Worm (Caenorhabditis elegans) whole organism, late embryonic: ENCODE data around the gene C18H7.1.

Experiments used
- C08G9.2 ChIP-seq: sonication (generic microtip); optimal IDR thresholded peaks from 2 replicates; lab custom pipeline; 2016; ENCODE audit warnings: mild to moderate bottlenecking, missing genetic modification characterization, moderate library complexity, missing compliant biosample characterization
- C38D4.7 ChIP-seq: fragments of 200-800 bp; sonication (Bioruptor generic); optimal IDR thresholded peaks from 2 replicates; lab custom pipeline; 2018; ENCODE audit warnings: mild to moderate bottlenecking, missing genetic modification characterization, moderate library complexity, missing compliant biosample characterization
- F13H6.1 ChIP-seq: sonication (generic microtip); optimal IDR thresholded peaks from 2 replicates; lab custom pipeline; 2016; ENCODE audit warnings: missing genetic modification characterization, missing compliant biosample characterization
- K02D7.2 ChIP-seq: sonication (generic microtip); optimal IDR thresholded peaks from 2 replicates; lab custom pipeline; 2017; ENCODE audit warnings: mild to moderate bottlenecking, missing genetic modification characterization, missing compliant biosample characterization
- K09A11.1 ChIP-seq: sonication (generic microtip); optimal IDR thresholded peaks from 2 replicates; lab custom pipeline; 2017; ENCODE audit warnings: antibody characterized with exemption, mild to moderate bottlenecking, missing genetic modification characterization, missing compliant biosample characterization; ENCODE audit not compliant: insufficient read depth
- Y22D7AL.16 ChIP-seq: sonication (generic microtip); optimal IDR thresholded peaks from 2 replicates; lab custom pipeline; 2016; ENCODE audit warnings: missing genetic modification characterization, missing compliant biosample characterization
- ama-1 ChIP-seq: fragments of 150-350 bp; optimal IDR thresholded peaks from 2 replicates; lab custom pipeline; 2014
- ceh-19 ChIP-seq: fragments of 200-800 bp; sonication (Bioruptor generic); optimal IDR thresholded peaks from 2 replicates; lab custom pipeline; 2018; ENCODE audit warnings: mild to moderate bottlenecking, missing genetic modification characterization, missing compliant biosample characterization
- ceh-30 ChIP-seq: fragments of 150-350 bp; optimal IDR thresholded peaks from 2 replicates; lab custom pipeline; 2014; ENCODE audit warnings: missing biosample characterization, missing genetic modification characterization
- ceh-45 ChIP-seq: fragments of 200-800 bp; sonication (Bioruptor generic); IDR thresholded peaks from 2 replicates; pipeline ENCODE4 v1.3.6; 2022; ENCODE audit warnings: missing genetic modification reagents, missing genetic modification characterization, missing compliant biosample characterization
- ceh-48 ChIP-seq: sonication (generic microtip); optimal IDR thresholded peaks from 2 replicates; lab custom pipeline; 2016; ENCODE audit warnings: missing genetic modification characterization, inconsistent platforms, missing compliant biosample characterization
- ceh-9 ChIP-seq: sonication (generic microtip); optimal IDR thresholded peaks from 2 replicates; lab custom pipeline; 2016; ENCODE audit warnings: mild to moderate bottlenecking, missing genetic modification characterization, inconsistent platforms, missing compliant biosample characterization
- che-1 ChIP-seq: sonication (generic microtip); optimal IDR thresholded peaks from 2 replicates; lab custom pipeline; 2016; ENCODE audit warnings: mild to moderate bottlenecking, missing genetic modification characterization, missing compliant biosample characterization
- dmd-4 ChIP-seq: sonication (generic microtip); optimal IDR thresholded peaks from 2 replicates; lab custom pipeline; 2016; ENCODE audit warnings: borderline replicate concordance, missing genetic modification characterization, missing compliant biosample characterization
- dve-1 ChIP-seq: sonication (generic microtip); optimal IDR thresholded peaks from 2 replicates; lab custom pipeline; 2017; ENCODE audit warnings: antibody characterized with exemption, mild to moderate bottlenecking, missing genetic modification characterization, missing compliant biosample characterization
- elt-2 ChIP-seq: sonication (generic microtip); optimal IDR thresholded peaks from 2 replicates; lab custom pipeline; 2016; ENCODE audit warnings: missing genetic modification reagents, missing genetic modification characterization, missing compliant biosample characterization
- elt-4 ChIP-seq: sonication (generic microtip); optimal IDR thresholded peaks from 2 replicates; lab custom pipeline; 2016; ENCODE audit warnings: missing genetic modification characterization, missing compliant biosample characterization
- eyg-1 ChIP-seq: sonication (generic microtip); optimal IDR thresholded peaks from 2 replicates; lab custom pipeline; 2016; ENCODE audit warnings: missing genotype, missing genetic modification characterization, missing compliant biosample characterization
- fax-1 ChIP-seq: sonication (generic microtip); optimal IDR thresholded peaks from 2 replicates; lab custom pipeline; 2016; ENCODE audit warnings: missing genotype, missing genetic modification characterization, missing compliant biosample characterization
- fkh-10 ChIP-seq: fragments of 150-350 bp; optimal IDR thresholded peaks from 2 replicates; lab custom pipeline; 2014; ENCODE audit warnings: missing biosample characterization, missing genetic modification reagents, missing genetic modification characterization
- gmeb-2 ChIP-seq: sonication (generic microtip); optimal IDR thresholded peaks from 2 replicates; lab custom pipeline; 2016; ENCODE audit warnings: missing genetic modification characterization, inconsistent platforms, missing compliant biosample characterization
- hlh-15 ChIP-seq: sonication (generic microtip); optimal IDR thresholded peaks from 2 replicates; lab custom pipeline; 2016; ENCODE audit warnings: missing genetic modification characterization, missing compliant biosample characterization
- hlh-6 ChIP-seq: sonication (generic microtip); optimal IDR thresholded peaks from 2 replicates; lab custom pipeline; 2016; ENCODE audit warnings: missing genotype, missing genetic modification characterization, missing compliant biosample characterization
- lim-6 ChIP-seq: sonication (generic microtip); optimal IDR thresholded peaks from 2 replicates; lab custom pipeline; 2016; ENCODE audit warnings: missing genetic modification characterization, missing compliant biosample characterization
- lin-11 ChIP-seq: fragments of 200-800 bp; sonication (Bioruptor generic); optimal IDR thresholded peaks from 2 replicates; lab custom pipeline; 2018; ENCODE audit warnings: mild to moderate bottlenecking, missing genetic modification characterization, missing compliant biosample characterization
- madf-2 ChIP-seq: sonication (generic microtip); optimal IDR thresholded peaks from 2 replicates; lab custom pipeline; 2017; ENCODE audit warnings: missing genetic modification characterization, missing compliant biosample characterization
- mec-3 ChIP-seq: sonication (generic microtip); optimal IDR thresholded peaks from 2 replicates; lab custom pipeline; 2016; ENCODE audit warnings: borderline replicate concordance, missing genetic modification characterization, missing compliant biosample characterization
- nfya-1 ChIP-seq: sonication (generic microtip); optimal IDR thresholded peaks from 2 replicates; lab custom pipeline; 2017; ENCODE audit warnings: missing genetic modification characterization, mild to moderate bottlenecking, missing compliant biosample characterization, antibody characterized with exemption, moderate library complexity
- nhr-11 ChIP-seq: fragments of 150-350 bp; optimal IDR thresholded peaks from 2 replicates; lab custom pipeline; 2014; ENCODE audit warnings: missing biosample characterization, missing genetic modification characterization
- odd-2 ChIP-seq: sonication (generic microtip); optimal IDR thresholded peaks from 2 replicates; lab custom pipeline; 2017; ENCODE audit warnings: antibody characterized with exemption, mild to moderate bottlenecking, missing genetic modification characterization, missing compliant biosample characterization
- pat-9 ChIP-seq: fragments of 200-800 bp; sonication (Bioruptor generic); optimal IDR thresholded peaks from 2 replicates; lab custom pipeline; 2018; ENCODE audit warnings: mild to moderate bottlenecking, missing genetic modification characterization, moderate library complexity, missing compliant biosample characterization
- pax-1 ChIP-seq: fragments of 150-350 bp; optimal IDR thresholded peaks from 2 replicates; lab custom pipeline; 2014; ENCODE audit warnings: missing biosample characterization, missing genetic modification characterization
- sox-4 ChIP-seq: sonication (generic microtip); optimal IDR thresholded peaks from 2 replicates; lab custom pipeline; 2017; ENCODE audit warnings: mild to moderate bottlenecking, missing genetic modification characterization, inconsistent platforms, missing compliant biosample characterization
- tbx-7 ChIP-seq: sonication (generic microtip); optimal IDR thresholded peaks from 2 replicates; lab custom pipeline; 2016; ENCODE audit warnings: missing genotype, missing genetic modification characterization, missing compliant biosample characterization
- unc-3 ChIP-seq, 2 experiments: fragments of 200-800 bp in 1 of 2; sonication (Bioruptor generic) in 1 of 2; sonication (generic microtip) in 1 of 2; conservative IDR thresholded peaks in 1 of 2; optimal IDR thresholded peaks in 1 of 2; 2 replicates each; pipeline versions ENCODE4 v1.3.6 to Lab custom; 2016 to 2022; ENCODE audit warnings: missing compliant biosample characterization in 2 of 2, missing genetic modification characterization in 2 of 2, missing genetic modification reagents in 1 of 2
- unc-42 ChIP-seq: sonication (generic microtip); optimal IDR thresholded peaks from 2 replicates; lab custom pipeline; 2016; ENCODE audit warnings: missing genotype, missing genetic modification characterization, missing compliant biosample characterization

The C18H7.1 gene

DNA sequence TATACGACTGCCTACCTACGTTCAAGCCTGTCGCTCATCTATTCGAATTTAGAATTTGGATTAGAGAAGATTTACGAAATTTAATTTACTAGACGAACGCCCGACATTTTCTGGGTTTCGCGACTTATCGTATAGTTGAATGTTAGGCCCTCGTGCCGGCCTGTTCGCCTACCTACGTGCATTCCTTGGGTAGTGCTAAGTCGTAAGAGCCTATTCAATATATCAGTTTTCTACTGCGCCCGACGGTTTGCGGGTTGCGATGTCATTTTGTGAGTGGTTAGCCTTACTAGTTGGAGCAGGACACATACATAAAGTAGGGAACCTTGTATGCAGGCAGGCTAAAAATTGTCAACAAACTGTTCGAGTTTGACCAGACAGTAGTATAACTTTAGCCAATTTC, 7.6 kb downstream of the C18H7.1 start:
- TF ChIP-seq tbx-7 (tag; lab: Kevin White, UChicago) (no peak), ceh-45 (GFP tag; lab: Robert Waterston, UW) (no peak), gmeb-2 (tag; lab: Kevin White, UChicago) (no peak), unc-42 (no peak), ceh-19 (no peak), ceh-48 (tag; lab: Kevin White, UChicago) (no peak), odd-2 (tag; lab: Kevin White, UChicago) (no peak), dmd-4 (tag; lab: Kevin White, UChicago) (no peak), eyg-1 (tag; lab: Kevin White, UChicago) (no peak), sox-4 (tag; lab: Kevin White, UChicago) (no peak), madf-2 (tag; lab: Kevin White, UChicago) (no peak), lin-11 (no peak), che-1 (tag; lab: Kevin White, UChicago) (no peak), K09A11.1 (no peak), mec-3 (tag; lab: Kevin White, UChicago) (no peak), elt-4 (tag; lab: Kevin White, UChicago) (no peak), Y22D7AL.16 (no peak), elt-2 (tag; lab: Kevin White, UChicago) (no peak), pat-9 (tag; lab: Kevin White, UChicago) (no peak), C08G9.2 (tag; lab: Kevin White, UChicago) (no peak)
- TF ChIP-seq, all 69 proteins: peak for 0

ce11 chrIV:623876-624275, 8.5 kb downstream of the C18H7.1 start:
- TF ChIP-seq lim-6 (tag; lab: Kevin White, UChicago) (no peak), C38D4.7 (GFP tag; lab: Kevin White, UChicago) (no peak), elt-4 (tag; lab: Kevin White, UChicago) (no peak), ceh-45 (GFP tag; lab: Robert Waterston, UW) (no peak), pax-1 (tag; lab: Kevin White, UChicago) (no peak), unc-42 (no peak), hlh-6 (tag; lab: Kevin White, UChicago) (no peak)

- no peak for TF ChIP-seq F13H6.1 (tag; lab: Kevin White, UChicago)
- TF ChIP-seq hlh-15 (tag; lab: Kevin White, UChicago): no peak
- no peak for TF ChIP-seq dve-1 (tag; lab: Kevin White, UChicago)
- no peak for TF ChIP-seq nhr-11 (tag; lab: Kevin White, UChicago)
- no peak for TF ChIP-seq madf-2 (tag; lab: Kevin White, UChicago)
- TF ChIP-seq tbx-7 (tag; lab: Kevin White, UChicago): no peak
- TF ChIP-seq ceh-30 (tag; lab: Kevin White, UChicago): no peak
- no peak for TF ChIP-seq K02D7.2 (tag; lab: Kevin White, UChicago)
- TF ChIP-seq C08G9.2 (tag; lab: Kevin White, UChicago): no peak
- TF ChIP-seq odd-2 (tag; lab: Kevin White, UChicago): no peak
- TF ChIP-seq ama-1 (lab: Kevin White, UChicago): no peak
- TF ChIP-seq unc-3 (GFP tag; conservative IDR thresholded peaks at IDR 0.05; lab: Robert Waterston, UW): no peak
- TF ChIP-seq unc-3 (tag; optimal IDR thresholded peaks at IDR 0.05; lab: Kevin White, UChicago): no peak
- no peak for TF ChIP-seq nfya-1 (tag; lab: Kevin White, UChicago)
- TF ChIP-seq fax-1 (tag; lab: Kevin White, UChicago): no peak
- no peak for TF ChIP-seq mec-3 (tag; lab: Kevin White, UChicago)
Observed at ce11 chrIV:625947-626548, 10.7 kb downstream of the C18H7.1 start.

- TF ChIP-seq ceh-9 (tag; lab: Kevin White, UChicago): no peak
- no peak for TF ChIP-seq dmd-4 (tag; lab: Kevin White, UChicago)
- no peak for TF ChIP-seq fkh-10 (GFP tag; lab: Kevin White, UChicago)
Observed at ce11 chrIV:627237-627636, 11.9 kb downstream of the C18H7.1 start, which contains the start of gene nhr-76. Gene nhr-76 (plus strand): TSS chrIV:627537.
